Fruit fly (Drosophila melanogaster) whole organism, adult: ENCODE data around the gene ClpX.

Experiments
- CG12768 ChIP-seq: fragments of 200-800 bp; sonication (Bioruptor generic); optimal IDR thresholded peaks from 2 replicates; lab custom pipeline; 2017; ENCODE audit warnings: missing biosample characterization, missing genetic modification characterization, mild to moderate bottlenecking, moderate library complexity, missing genetic modification reagents
- Clk ChIP-seq: fragments of 200-800 bp; sonication (Bioruptor generic); optimal IDR thresholded peaks from 2 replicates; lab custom pipeline; 2017; ENCODE audit warnings: missing biosample characterization, missing genetic modification characterization
- Hr96 ChIP-seq: fragments of 200-800 bp; sonication (Bioruptor generic); optimal IDR thresholded peaks from 2 replicates; lab custom pipeline; 2016; ENCODE audit warnings: missing biosample characterization, missing genetic modification characterization
- Mnt ChIP-seq: fragments of 200-800 bp; sonication (Bioruptor generic); optimal IDR thresholded peaks from 2 replicates; lab custom pipeline; 2016; ENCODE audit warnings: missing biosample characterization, mild to moderate bottlenecking, missing genetic modification characterization
- bab1 ChIP-seq: fragments of 200-800 bp; sonication (Bioruptor generic); optimal IDR thresholded peaks from 3 replicates; lab custom pipeline; 2019; ENCODE audit warnings: missing biosample characterization, mild to moderate bottlenecking, missing genetic modification characterization, moderate library complexity

- TF ChIP-seq Mnt (GFP tag; lab: Kevin White, UChicago) (no peak), Hr96 (GFP tag; lab: Kevin White, UChicago) (no peak), Clk (GFP tag; lab: Kevin White, UChicago) (no peak), CG12768 (no peak), bab1 (GFP tag; lab: Kevin White, UChicago) (no peak)
Measured at dm6 chr3R:19901742-19902141, 1.7 kb downstream of the ClpX start.
